Worm (Caenorhabditis elegans): ENCODE data around the gene acr-3.

- TF ChIP-seq cnd-1 (tag; optimal IDR thresholded peaks at IDR 0.05): no peak
- no peak for TF ChIP-seq blmp-1 (tag; optimal IDR thresholded peaks at IDR 0.05)
- no peak for TF ChIP-seq ceh-43 (GFP tag; optimal IDR thresholded peaks at IDR 0.05)
- no peak for TF ChIP-seq ceh-39 (tag; optimal IDR thresholded peaks at IDR 0.05)
- TF ChIP-seq lsy-2 (tag; optimal IDR thresholded peaks at IDR 0.05): no peak
- TF ChIP-seq pha-4 (tag; optimal IDR thresholded peaks at IDR 0.05): no peak
- no peak for TF ChIP-seq nhr-28 (tag; optimal IDR thresholded peaks at IDR 0.05)
- no peak for TF ChIP-seq ceh-83 (GFP tag; optimal IDR thresholded peaks at IDR 0.05)
- no peak for TF ChIP-seq nhr-237 (tag; optimal IDR thresholded peaks at IDR 0.05)
- TF ChIP-seq unc-62 (GFP tag; optimal IDR thresholded peaks at IDR 0.05): no peak
- TF ChIP-seq snpc-4 (tag; optimal IDR thresholded peaks at IDR 0.05): no peak
- no peak for TF ChIP-seq mep-1 (tag; optimal IDR thresholded peaks at IDR 0.05)
- TF ChIP-seq nhr-2 (tag; optimal IDR thresholded peaks at IDR 0.05): no peak
These were observed 23.9 kb downstream of the acr-3 start, which contains the start of gene R03E9.2 for ce11 chrX:6733201-6733600.
